Worm (Caenorhabditis elegans): ENCODE measurements around the gene col-169.

The col-169 gene

ce11 chrX:6320887-6321286 is 8.1 kb upstream of the col-169 start (continued):
- TF ChIP-seq elt-3 (tag; optimal IDR thresholded peaks at IDR 0.05): peak in 4 of 6 experiments; percentile 11 to 58 (median 23)
- no peak for TF ChIP-seq skn-1 (tag; optimal IDR thresholded peaks at IDR 0.05)
- TF ChIP-seq hlh-17 (GFP tag; optimal IDR thresholded peaks at IDR 0.05; ENCODE audit: borderline replicate concordance): no peak
- TF ChIP-seq pag-3 (tag; optimal IDR thresholded peaks at IDR 0.05; ENCODE audit: borderline replicate concordance, insufficient read depth): peak; percentile 80
- no peak for TF ChIP-seq ztf-4 (tag; optimal IDR thresholded peaks at IDR 0.05)
- no peak for TF ChIP-seq aha-1 (tag; optimal IDR thresholded peaks at IDR 0.05)
- peak; percentile 91 for TF ChIP-seq lin-14 (GFP tag; optimal IDR thresholded peaks at IDR 0.05)
- peak; percentile 53 for TF ChIP-seq mep-1 (tag; optimal IDR thresholded peaks at IDR 0.05)

ce11 chrX:6321380-6321779 is 7.6 kb upstream of the col-169 start:
- TF ChIP-seq hlh-4 (tag; optimal IDR thresholded peaks at IDR 0.05): no peak
- TF ChIP-seq ceh-8 (GFP tag; optimal IDR thresholded peaks at IDR 0.05): no peak
- no peak for TF ChIP-seq mab-9 (GFP tag; IDR thresholded peaks at IDR 0.05)
- no peak for TF ChIP-seq lin-15B (tag; optimal IDR thresholded peaks at IDR 0.05)
- no peak for TF ChIP-seq mep-1 (tag; optimal IDR thresholded peaks at IDR 0.05)
- TF ChIP-seq nhr-90 (tag; optimal IDR thresholded peaks at IDR 0.05; ENCODE audit: poor library complexity): no peak
- TF ChIP-seq nhr-12 (tag; optimal IDR thresholded peaks at IDR 0.05): no peak
- TF ChIP-seq nhr-237 (tag; optimal IDR thresholded peaks at IDR 0.05): no peak
- no peak for TF ChIP-seq unc-130 (tag; optimal IDR thresholded peaks at IDR 0.05)
- no peak for TF ChIP-seq ets-5 (GFP tag; IDR thresholded peaks at IDR 0.05)
- TF ChIP-seq sup-37 (GFP tag; optimal IDR thresholded peaks at IDR 0.05): no peak
- TF ChIP-seq dpl-1 (GFP tag; optimal IDR thresholded peaks at IDR 0.05): no peak
- TF ChIP-seq jun-1 (tag; optimal IDR thresholded peaks at IDR 0.05): no peak
- no peak for TF ChIP-seq sptf-1 (tag; optimal IDR thresholded peaks at IDR 0.05)
- TF ChIP-seq lin-35 (GFP tag; optimal IDR thresholded peaks at IDR 0.05): no peak
- TF ChIP-seq fkh-10 (GFP tag; optimal IDR thresholded peaks at IDR 0.05): no peak
- TF ChIP-seq elt-3 (tag; optimal IDR thresholded peaks at IDR 0.05): no peak
- TF ChIP-seq C16A3.4 (tag; optimal IDR thresholded peaks at IDR 0.05): no peak

DNA sequence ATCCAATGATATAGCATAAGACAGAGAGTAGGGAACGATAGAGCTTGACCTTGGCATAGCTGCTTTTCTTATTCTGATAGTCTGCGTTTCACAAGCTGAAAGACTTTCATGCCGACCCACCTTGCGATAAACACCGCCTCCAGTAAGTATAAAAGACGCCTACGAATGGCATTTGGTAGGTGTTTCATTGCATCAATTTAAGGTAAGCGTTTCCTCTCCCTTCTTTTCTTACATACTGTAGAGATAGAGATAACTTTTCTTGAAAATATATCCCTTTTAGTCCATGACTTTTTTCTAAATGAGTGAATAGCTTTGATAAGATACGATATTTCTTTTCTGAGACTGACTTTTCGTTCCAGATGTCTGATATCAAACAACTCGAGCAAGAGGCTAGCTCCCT is 5.8 kb upstream of the col-169 start, which contains the start of gene col-167:
TSS of gene col-167 (plus strand) at position 360 of the 400 bp plus-strand sequence.
- peak; percentile 86 for TF ChIP-seq nhr-85 (tag)
- TF ChIP-seq ceh-82 (tag; optimal IDR thresholded peaks at IDR 0.05): no peak
- peak in 3 of 6 experiments; percentile 41 to 47 (median 44) for TF ChIP-seq elt-3 (tag; optimal IDR thresholded peaks at IDR 0.05)
- TF ChIP-seq tbx-2 (tag; optimal IDR thresholded peaks at IDR 0.05): peak; percentile 7
- peak; percentile 13 for TF ChIP-seq nhr-71 (tag; optimal IDR thresholded peaks at IDR 0.05)
- peak; percentile 9 for TF ChIP-seq lin-14 (GFP tag; optimal IDR thresholded peaks at IDR 0.05)
- TF ChIP-seq nhr-28 (tag; optimal IDR thresholded peaks at IDR 0.05): no peak
- TF ChIP-seq ceh-90 (tag; optimal IDR thresholded peaks at IDR 0.05): no peak
- no peak for TF ChIP-seq mab-9 (GFP tag; IDR thresholded peaks at IDR 0.05)
- 0 out of 2 replicates have a peak, but pooled peaks have one; percentile 12 for TF ChIP-seq grh-1 (GFP tag; IDR thresholded peaks at IDR 0.05)
- TF ChIP-seq tlp-1 (tag; optimal IDR thresholded peaks at IDR 0.05): no peak
- TF ChIP-seq snu-23 (GFP tag; optimal IDR thresholded peaks at IDR 0.05): peak; percentile 11
- TF ChIP-seq mdl-1 (tag; optimal IDR thresholded peaks at IDR 0.05): no peak

ce11 chrX:6324124-6324893 is 4.7 kb upstream of the col-169 start:
- TF ChIP-seq tbx-2 (tag; optimal IDR thresholded peaks at IDR 0.05) (peak; percentile 3), jun-1 (tag; optimal IDR thresholded peaks at IDR 0.05) (peak; percentile 33)

Measured in whole organism, L1 larva.